Worm (Caenorhabditis elegans): ENCODE data around the gene mltn-11.

- TF ChIP-seq ama-1 (optimal IDR thresholded peaks at IDR 0.05) (no peak), F13C5.2 (tag; optimal IDR thresholded peaks at IDR 0.05) (no peak), pes-1 (GFP tag; IDR thresholded peaks at IDR 0.05) (no peak), flt-1 (GFP tag; IDR thresholded peaks at IDR 0.05) (no peak), hnd-1 (tag; optimal IDR thresholded peaks at IDR 0.05) (no peak), hmg-4 (GFP tag; optimal IDR thresholded peaks at IDR 0.05) (no peak), hmbx-1 (tag; optimal IDR thresholded peaks at IDR 0.05) (no peak)
These were observed 37.5 kb upstream of the mltn-11 start for ce11 chrV:16598437-16598836.

Data from whole organism, early embryonic.